Fruit fly (Drosophila melanogaster): Measurements from ENCODE around the gene CG15172.

dm6 chr2L:19037011-19037410, 14.8 kb downstream of the CG15172 start:
- no peak for TF ChIP-seq CG30403 (GFP tag; optimal IDR thresholded peaks at IDR 0.05)
- TF ChIP-seq danr (GFP tag; IDR thresholded peaks at IDR 0.05), result no peak
- no peak for TF ChIP-seq CG9932 (GFP tag; IDR thresholded peaks at IDR 0.05)
- no peak for TF ChIP-seq CG32772 (GFP tag; IDR thresholded peaks at IDR 0.05)
- no peak for TF ChIP-seq hbn (GFP tag; IDR thresholded peaks at IDR 0.05; ENCODE audit: partially characterized antibody)
- no peak for TF ChIP-seq emc (GFP tag; optimal IDR thresholded peaks at IDR 0.05)
- no peak for TF ChIP-seq Camta (GFP tag; optimal IDR thresholded peaks at IDR 0.05)
- TF ChIP-seq usp (GFP tag; optimal IDR thresholded peaks at IDR 0.05), result no peak
- no peak for TF ChIP-seq mirr (GFP tag; optimal IDR thresholded peaks at IDR 0.05)
- TF ChIP-seq Hr78 (GFP tag; optimal IDR thresholded peaks at IDR 0.05), result no peak
- TF ChIP-seq CG31388 (GFP tag; optimal IDR thresholded peaks at IDR 0.05), result no peak
- TF ChIP-seq h (optimal IDR thresholded peaks at IDR 0.05), result no peak
- TF ChIP-seq jing (GFP tag; optimal IDR thresholded peaks at IDR 0.05), result no peak
- no peak for TF ChIP-seq Bgb (GFP tag; IDR thresholded peaks at IDR 0.05; ENCODE audit: partially characterized antibody)
